Fruit fly (Drosophila melanogaster) ovary, adult (tissue): ENCODE data around the gene Or85f.
A peak's percentile ranks its signal among the peaks of the same experiment; 100 is the strongest.

Experiments used
- CG17801 ChIP-seq: fragments of 200-800 bp; optimal IDR thresholded peaks from 2 replicates; lab custom pipeline; 2019; ENCODE audit warnings: missing biosample characterization, mild to moderate bottlenecking, missing genetic modification characterization, moderate library complexity; ENCODE audit not compliant: partially characterized antibody

The Or85f gene

DNA sequence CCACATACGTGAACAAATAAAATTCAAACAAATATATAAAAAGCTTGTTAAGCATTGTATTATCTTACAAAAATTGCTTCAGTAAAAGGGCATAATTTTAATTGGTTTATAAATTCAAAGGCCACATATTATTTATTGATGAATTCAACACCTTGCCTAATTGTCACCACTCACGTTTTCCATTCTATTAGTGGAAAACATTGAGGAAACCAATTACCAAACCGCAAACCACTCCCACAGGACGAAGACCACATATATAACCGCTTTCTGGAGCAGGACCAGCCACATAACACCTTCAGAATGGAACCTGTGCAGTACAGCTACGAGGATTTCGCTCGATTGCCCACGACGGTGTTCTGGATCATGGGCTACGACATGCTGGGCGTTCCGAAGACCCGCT, at the start of gene Or85f:
Gene Or85f (plus strand): TSS at position 301 of the 400 bp plus-strand sequence.
- TF ChIP-seq CG17801 (GFP tag; lab: Kevin White, UChicago) = no peak

DNA sequence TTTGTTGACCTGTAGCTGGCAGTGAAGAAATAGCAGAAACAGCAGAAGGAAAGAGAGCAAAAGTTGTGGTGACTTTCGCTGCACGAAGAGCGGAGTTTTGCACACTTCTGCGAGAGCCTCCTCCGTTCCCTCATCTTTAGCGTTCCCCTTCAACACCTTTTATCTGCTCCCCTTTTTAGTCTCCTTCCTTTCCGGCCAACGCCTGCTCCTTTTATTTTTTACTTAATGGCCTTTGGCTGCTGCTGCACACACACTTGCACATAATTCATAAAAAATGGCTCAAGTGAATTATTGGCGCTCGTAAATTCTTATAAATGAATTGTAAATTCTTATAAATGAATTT, 49.6 kb upstream of the Or85f start:
- TF ChIP-seq CG17801 (GFP tag; lab: Kevin White, UChicago) = no peak

DNA sequence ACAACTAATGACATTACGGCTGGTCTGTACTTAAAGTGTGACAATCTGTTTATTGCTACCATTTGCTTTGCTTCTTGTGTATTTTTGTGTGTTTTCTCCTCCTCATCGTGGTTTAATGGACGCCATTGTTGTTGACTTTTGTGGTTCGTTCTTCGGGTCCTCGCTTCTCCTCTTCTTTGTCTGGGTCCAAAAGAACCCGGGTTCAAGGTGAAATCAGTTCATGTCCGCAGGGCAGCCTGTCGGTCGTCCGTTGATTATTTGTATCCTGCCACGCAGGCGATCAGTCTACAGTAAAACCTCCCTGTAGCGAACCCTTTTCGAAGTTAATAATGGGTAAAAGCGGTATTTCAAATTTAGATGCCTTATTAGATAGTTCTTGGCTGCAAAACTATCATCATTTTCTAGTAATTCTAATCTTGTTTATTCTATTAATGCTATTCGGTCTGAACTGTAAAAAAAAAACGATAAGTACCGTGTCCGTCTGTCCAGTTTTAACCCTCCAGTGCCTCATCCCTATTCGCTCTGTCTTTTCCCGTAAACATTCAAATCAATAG, 48.6 kb upstream of the Or85f start:
- TF ChIP-seq CG17801 (GFP tag; lab: Kevin White, UChicago) = no peak

DNA sequence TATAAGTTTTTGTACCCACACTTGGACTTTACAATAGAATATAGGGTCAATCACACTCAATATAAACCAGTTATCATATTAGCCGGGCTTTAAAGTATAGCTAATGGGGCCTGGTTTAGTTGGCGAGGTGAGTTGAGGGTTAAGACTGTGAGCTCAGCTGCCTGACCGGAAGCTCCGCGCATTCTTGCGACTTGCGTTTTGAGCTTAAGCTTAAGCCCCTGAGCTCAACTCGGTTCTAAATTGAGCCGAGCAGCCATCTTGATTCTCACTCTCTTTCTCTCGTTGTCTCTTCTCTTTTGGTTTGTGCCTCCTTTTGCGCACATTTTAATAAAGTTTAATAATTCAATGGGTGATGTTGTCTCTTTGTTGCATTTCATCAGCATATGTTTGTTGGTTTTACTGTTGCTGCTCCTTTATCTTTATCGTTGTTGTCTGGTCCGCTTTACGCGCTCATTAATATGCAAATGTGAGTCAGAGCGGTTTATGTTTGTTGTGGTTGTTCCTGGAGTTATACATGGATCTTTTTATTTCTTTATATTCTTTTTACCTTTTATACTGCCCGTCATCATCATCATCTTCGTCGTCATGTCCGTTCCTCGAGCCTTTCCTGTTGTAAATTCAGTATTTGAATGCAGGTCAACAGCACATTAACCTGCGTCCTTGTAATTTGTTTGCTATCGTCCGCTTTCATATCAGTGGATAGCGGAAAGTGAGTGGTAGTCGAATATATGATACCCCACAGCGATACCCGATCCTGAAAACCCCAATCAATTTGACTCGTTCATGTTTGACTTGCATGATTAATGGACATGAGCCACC, 47.2 kb upstream of the Or85f start:
- no peak for TF ChIP-seq CG17801 (GFP tag; lab: Kevin White, UChicago)

dm6 chr3R:9351415-9352379, 46.3 kb upstream of the Or85f start:
- TF ChIP-seq CG17801 (GFP tag; lab: Kevin White, UChicago) = peak; percentile 53

DNA sequence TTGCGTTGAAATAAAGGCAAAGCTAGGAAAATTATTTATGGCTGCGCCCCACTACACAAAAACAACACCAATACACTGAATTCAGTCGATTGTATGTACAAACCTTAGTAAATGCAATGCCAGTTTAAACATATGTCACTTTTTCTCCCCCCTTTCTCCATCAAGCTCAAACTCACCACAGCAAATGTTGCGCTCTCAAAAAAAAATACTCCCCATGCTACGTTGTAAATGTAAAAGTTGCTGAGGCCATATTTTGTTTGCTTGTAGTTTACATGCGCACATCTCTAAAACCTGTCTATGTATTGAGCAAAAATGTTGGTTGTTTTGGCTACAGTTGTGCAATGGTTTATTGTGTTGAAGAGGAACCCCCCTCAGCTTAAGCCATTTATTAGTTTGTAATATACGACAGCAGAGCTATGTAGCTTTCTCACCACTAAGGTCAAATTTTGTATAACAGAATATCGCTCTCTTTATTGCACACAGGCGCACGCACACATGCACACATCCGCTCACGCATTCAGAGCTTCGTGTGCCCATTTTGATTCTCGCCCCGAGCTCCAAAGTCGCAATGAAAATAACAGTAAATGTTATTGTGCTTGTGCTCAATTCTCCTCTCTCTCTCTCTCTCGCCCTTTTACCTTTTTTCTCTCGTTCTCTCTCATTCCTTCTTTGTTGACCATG, 45.3 kb upstream of the Or85f start:
- no peak for TF ChIP-seq CG17801 (GFP tag; lab: Kevin White, UChicago)

- peak; percentile 73 for TF ChIP-seq CG17801 (GFP tag; lab: Kevin White, UChicago)
Observed at dm6 chr3R:9353276-9353652, 44.7 kb upstream of the Or85f start.

DNA sequence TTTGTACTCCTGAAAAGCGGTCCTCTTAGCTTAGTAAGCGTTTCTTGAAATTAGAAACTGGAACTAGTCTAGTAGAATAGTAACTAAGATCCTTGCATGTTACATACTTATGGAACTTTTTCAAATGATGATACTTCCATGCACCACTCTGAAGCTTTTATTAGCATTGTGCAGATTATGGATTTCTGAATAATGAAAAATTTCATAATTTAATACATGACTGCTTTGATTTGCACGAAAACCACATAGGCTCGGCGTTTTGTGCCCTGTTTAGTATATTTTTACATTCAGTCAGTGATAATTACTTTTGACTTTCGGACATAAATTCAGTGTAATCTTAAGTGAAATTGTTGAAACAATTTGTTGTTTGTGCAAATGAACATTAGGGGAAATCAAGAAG, 42.8 kb upstream of the Or85f start, which contains the start of gene CG43675:
Gene CG43675 (plus strand): TSS at position 301 of the 400 bp plus-strand sequence.
- TF ChIP-seq CG17801 (GFP tag; lab: Kevin White, UChicago) = no peak

dm6 chr3R:9359393-9359792, 38.6 kb upstream of the Or85f start:
- no peak for TF ChIP-seq CG17801 (GFP tag; lab: Kevin White, UChicago)

- no peak for TF ChIP-seq CG17801 (GFP tag; lab: Kevin White, UChicago)
Observed at dm6 chr3R:9363066-9363719, 34.8 kb upstream of the Or85f start, which contains the start of gene CG18473. Gene CG18473 (plus strand): TSS chr3R:9363305.

DNA sequence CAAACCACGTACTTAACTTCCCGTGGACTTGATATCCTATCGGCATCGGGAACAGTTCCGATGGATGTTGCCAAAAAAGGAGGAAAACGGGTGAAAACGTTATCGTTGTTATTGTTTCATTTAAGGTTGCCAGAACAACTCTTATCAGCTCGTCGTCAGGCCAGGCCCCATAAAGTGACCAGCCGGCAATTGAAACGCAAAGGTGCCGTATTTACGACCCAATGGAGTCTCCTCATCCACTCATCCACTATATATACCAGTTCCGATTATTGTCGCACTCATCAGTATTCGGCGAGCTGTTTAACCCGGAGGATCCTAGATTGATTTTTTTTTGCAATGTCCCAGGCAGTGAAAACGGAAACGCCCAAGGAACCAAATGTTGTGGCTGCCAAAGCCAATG, 32.9 kb upstream of the Or85f start, which contains the start of gene Srr:
Gene Srr (plus strand): TSS at position 278 of the 400 bp plus-strand sequence.
- TF ChIP-seq CG17801 (GFP tag; lab: Kevin White, UChicago) = no peak

dm6 chr3R:9365893-9366500, 32.0 kb upstream of the Or85f start:
- TF ChIP-seq CG17801 (GFP tag; lab: Kevin White, UChicago) = no peak

dm6 chr3R:9370413-9370812, 27.6 kb upstream of the Or85f start:
- no peak for TF ChIP-seq CG17801 (GFP tag; lab: Kevin White, UChicago)
